Fruit fly (Drosophila melanogaster): ENCODE data around the gene Hsp70Aa.

DNA sequence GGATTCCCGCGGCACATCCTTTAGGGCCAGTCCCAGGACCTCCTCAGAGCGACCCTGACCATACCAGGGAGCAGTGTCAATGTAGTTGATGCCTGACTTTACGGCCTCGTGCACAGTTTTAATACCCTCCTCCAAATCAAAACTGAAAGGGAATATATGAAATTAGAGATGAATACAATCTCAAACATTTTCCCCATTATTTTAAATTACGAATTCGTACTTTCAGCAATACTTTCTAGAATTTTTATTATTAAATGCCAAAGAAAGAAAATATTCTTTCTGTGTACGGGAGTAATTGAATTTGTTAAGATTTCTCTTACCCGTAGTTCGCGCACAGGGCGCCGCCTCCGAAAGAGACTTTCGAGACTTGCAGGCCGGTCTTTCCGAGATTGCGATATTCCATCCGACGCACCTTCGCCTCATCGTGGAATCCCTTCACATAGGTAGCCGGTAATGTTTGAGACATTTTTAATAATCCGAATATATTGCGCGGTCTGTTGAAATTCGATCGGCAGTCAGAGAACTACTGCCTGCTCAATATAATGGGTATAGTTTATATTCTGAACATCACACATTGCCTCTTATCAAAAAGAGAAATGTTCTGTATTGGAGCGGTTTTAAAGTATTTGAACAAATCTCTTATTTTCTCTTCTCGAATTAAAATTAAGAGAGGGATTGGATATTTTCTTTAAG, 23.7 kb upstream of the Hsp70Aa start, which contains the start of gene CG18547:
- TF ChIP-seq CG8478 (optimal IDR thresholded peaks at IDR 0.05) (no peak), Dll (optimal IDR thresholded peaks at IDR 0.05) (no peak)
